Fruit fly (Drosophila melanogaster) whole organism, embryonic: ENCODE measurements around the gene Mlc-c.

ENCODE experiments used
- Awh ChIP-seq: fragments of 200-800 bp; sonication (Bioruptor generic); IDR thresholded peaks from 2 replicates; pipeline ENCODE4, ENCODE4 v1.3.6; 2022; ENCODE audit warnings: missing biosample characterization, missing genetic modification characterization
- BEAF-32 ChIP-seq: fragments of 200-800 bp; sonication (Bioruptor generic); optimal IDR thresholded peaks from 3 replicates; lab custom pipeline; 2017; ENCODE audit warnings: missing biosample characterization, missing genetic modification characterization, mild to moderate bottlenecking, moderate library complexity, missing genetic modification reagents
- CG10274 ChIP-seq: fragments of 200-800 bp; sonication (Bioruptor generic); optimal IDR thresholded peaks from 3 replicates; lab custom pipeline; 2017; ENCODE audit warnings: missing biosample characterization, mild to moderate bottlenecking, missing genetic modification characterization
- CG10565 ChIP-seq: fragments of 200-800 bp; sonication (Bioruptor generic); optimal IDR thresholded peaks from 3 replicates; lab custom pipeline; 2016; ENCODE audit warnings: missing biosample characterization, mild to moderate bottlenecking, missing genetic modification characterization
- CG10959 ChIP-seq: fragments of 200-800 bp; sonication (Bioruptor generic); IDR thresholded peaks from 2 replicates; pipeline ENCODE4 v1.3.6; 2022; ENCODE audit warnings: missing biosample characterization, missing genetic modification characterization
- CG11695 ChIP-seq: fragments of 200-800 bp; sonication (Bioruptor generic); IDR thresholded peaks from 3 replicates; pipeline ENCODE4 v1.3.6; 2022; ENCODE audit warnings: missing biosample characterization, missing genetic modification characterization
- CG12219 ChIP-seq: fragments of 200-800 bp; sonication (Bioruptor generic); optimal IDR thresholded peaks from 3 replicates; lab custom pipeline; 2018; ENCODE audit warnings: missing biosample characterization, mild to moderate bottlenecking, missing genetic modification characterization
- CG15073 ChIP-seq: fragments of 200-800 bp; sonication (Bioruptor generic); optimal IDR thresholded peaks from 2 replicates; lab custom pipeline; 2016; ENCODE audit warnings: missing biosample characterization, missing genetic modification characterization
- CG2875 ChIP-seq: fragments of 200-800 bp; sonication (Bioruptor generic); optimal IDR thresholded peaks from 2 replicates; lab custom pipeline; 2017; ENCODE audit warnings: missing biosample characterization, mild to moderate bottlenecking, missing genetic modification characterization, missing genetic modification reagents
- CG32532 ChIP-seq: fragments of 200-800 bp; sonication (Bioruptor generic); IDR thresholded peaks from 2 replicates; pipeline ENCODE4 v1.3.6; 2022; ENCODE audit warnings: missing biosample characterization, missing genetic modification characterization
- CG34422 ChIP-seq: fragments of 200-800 bp; sonication (Bioruptor generic); IDR thresholded peaks from 3 replicates; pipeline ENCODE4 v1.3.6; 2022; ENCODE audit warnings: missing biosample characterization, missing genetic modification characterization
- CG4328 ChIP-seq: fragments of 200-800 bp; sonication (Bioruptor generic); optimal IDR thresholded peaks from 3 replicates; lab custom pipeline; 2017; ENCODE audit warnings: missing biosample characterization, missing genetic modification reagents, missing genetic modification characterization
- CG6791 ChIP-seq: fragments of 200-800 bp; sonication (Bioruptor generic); IDR thresholded peaks from 3 replicates; pipeline ENCODE4 v1.3.6; 2022; ENCODE audit warnings: missing biosample characterization, missing genetic modification characterization; ENCODE audit not compliant: partially characterized antibody
- CG7357 ChIP-seq: fragments of 200-800 bp; sonication (Bioruptor generic); IDR thresholded peaks from 3 replicates; pipeline ENCODE4 v1.3.6; 2022; ENCODE audit warnings: missing biosample characterization, missing genetic modification characterization
- CG9215 ChIP-seq: fragments of 200-800 bp; sonication (Bioruptor generic); IDR thresholded peaks from 2 replicates; pipeline ENCODE4 v1.3.6; 2022; ENCODE audit warnings: missing biosample characterization, missing genetic modification characterization
- CG9932 ChIP-seq: fragments of 200-800 bp; sonication (Bioruptor generic); IDR thresholded peaks from 2 replicates; pipeline ENCODE4 v1.3.6; 2022; ENCODE audit warnings: missing biosample characterization, missing genetic modification characterization
- Camta ChIP-seq: fragments of 200-800 bp; sonication (Bioruptor generic); optimal IDR thresholded peaks from 2 replicates; lab custom pipeline; 2016; ENCODE audit warnings: missing biosample characterization, missing genetic modification characterization
- Chrac-16 ChIP-seq: fragments of 200-800 bp; sonication (Bioruptor generic); optimal IDR thresholded peaks from 3 replicates; lab custom pipeline; 2016; ENCODE audit warnings: missing biosample characterization, missing genetic modification characterization
- Dp ChIP-seq: fragments of 200-800 bp; sonication (Bioruptor generic); optimal IDR thresholded peaks from 2 replicates; lab custom pipeline; 2018; ENCODE audit warnings: missing biosample characterization, mild to moderate bottlenecking, missing genetic modification characterization, moderate library complexity
- Ets65A ChIP-seq: fragments of 200-800 bp; sonication (Bioruptor generic); peaks from one replicate; lab custom pipeline; 2016; ENCODE audit warnings: missing biosample characterization, missing genetic modification characterization
- H15 ChIP-seq: fragments of 200-800 bp; sonication (Bioruptor generic); IDR thresholded peaks from 3 replicates; pipeline ENCODE4 v1.3.6; 2022; ENCODE audit warnings: missing biosample characterization, missing genetic modification characterization
- Hey ChIP-seq: fragments of 200-800 bp; sonication (Bioruptor generic); optimal IDR thresholded peaks from 3 replicates; lab custom pipeline; 2018; ENCODE audit warnings: missing biosample characterization, mild to moderate bottlenecking, missing genetic modification characterization
- Hr3 ChIP-seq: fragments of 200-800 bp; sonication (Bioruptor generic); optimal IDR thresholded peaks from 3 replicates; lab custom pipeline; 2016; ENCODE audit warnings: missing biosample characterization, missing genetic modification characterization
- Max ChIP-seq: fragments of 200-800 bp; sonication (Bioruptor generic); optimal IDR thresholded peaks from 2 replicates; lab custom pipeline; 2016; ENCODE audit warnings: missing biosample characterization, mild to moderate bottlenecking, missing genetic modification characterization
- Myb ChIP-seq: fragments of 200-800 bp; sonication (Bioruptor generic); optimal IDR thresholded peaks from 2 replicates; lab custom pipeline; 2016; ENCODE audit warnings: missing biosample characterization, missing genetic modification characterization
- NfI ChIP-seq: fragments of 200-800 bp; sonication (Bioruptor generic); optimal IDR thresholded peaks from 3 replicates; lab custom pipeline; 2018; ENCODE audit warnings: missing biosample characterization, mild to moderate bottlenecking, missing genetic modification characterization, moderate library complexity
- Pdp1 ChIP-seq, 2 experiments: fragments of 200-800 bp; sonication (Bioruptor generic); optimal IDR thresholded peaks; 3 replicates each; lab custom pipeline; 2016; ENCODE audit warnings: missing biosample characterization in 2 of 2, missing genetic modification characterization in 2 of 2, mild to moderate bottlenecking in 1 of 2, moderate library complexity in 1 of 2
- Scr ChIP-seq: fragments of 200-800 bp; sonication (Bioruptor generic); IDR thresholded peaks from 2 replicates; pipeline ENCODE4 v1.3.6; 2022; ENCODE audit warnings: missing biosample characterization, missing genetic modification characterization; ENCODE audit not compliant: partially characterized antibody
- Sox100B ChIP-seq: fragments of 200-800 bp; sonication (Bioruptor generic); optimal IDR thresholded peaks from 3 replicates; lab custom pipeline; 2018; ENCODE audit warnings: missing biosample characterization, mild to moderate bottlenecking, missing genetic modification characterization
- Vsx1 ChIP-seq: fragments of 200-800 bp; sonication (Bioruptor generic); optimal IDR thresholded peaks from 2 replicates; lab custom pipeline; 2017; ENCODE audit warnings: missing biosample characterization, mild to moderate bottlenecking, missing genetic modification characterization, missing genetic modification reagents
- ab ChIP-seq: fragments of 200-800 bp; sonication (Bioruptor generic); optimal IDR thresholded peaks from 2 replicates; lab custom pipeline; 2016; ENCODE audit warnings: missing biosample characterization, missing genetic modification characterization
- amos ChIP-seq: fragments of 200-800 bp; sonication (Bioruptor generic); IDR thresholded peaks from 2 replicates; pipeline ENCODE4 v1.3.6; 2022; ENCODE audit warnings: missing biosample characterization, missing genetic modification characterization; ENCODE audit not compliant: partially characterized antibody
- hb ChIP-seq: fragments of 200-800 bp; sonication (Bioruptor generic); IDR thresholded peaks from 3 replicates; pipeline ENCODE4 v1.3.6; 2022; ENCODE audit warnings: missing biosample characterization, missing genetic modification characterization; ENCODE audit not compliant: partially characterized antibody
- inv ChIP-seq: fragments of 200-800 bp; sonication (Bioruptor generic); IDR thresholded peaks from 2 replicates; pipeline ENCODE4 v1.3.6; 2022; ENCODE audit warnings: missing biosample characterization, missing genetic modification characterization; ENCODE audit not compliant: partially characterized antibody
- kay ChIP-seq: fragments of 200-800 bp; sonication (Bioruptor generic); optimal IDR thresholded peaks from 2 replicates; lab custom pipeline; 2016; ENCODE audit warnings: missing biosample characterization, missing genetic modification characterization
- lilli ChIP-seq: fragments of 200-800 bp; sonication (Bioruptor generic); optimal IDR thresholded peaks from 3 replicates; lab custom pipeline; 2016; ENCODE audit warnings: missing biosample characterization, missing genetic modification characterization
- luna ChIP-seq: fragments of 200-800 bp; sonication (Bioruptor generic); optimal IDR thresholded peaks from 2 replicates; lab custom pipeline; 2016; ENCODE audit warnings: missing biosample characterization, missing genetic modification characterization
- nerfin-2 ChIP-seq: fragments of 200-800 bp; sonication (Bioruptor generic); IDR thresholded peaks from 2 replicates; pipeline ENCODE4 v1.3.6; 2022; ENCODE audit warnings: missing biosample characterization, missing genetic modification characterization; ENCODE audit not compliant: partially characterized antibody
- psq ChIP-seq: fragments of 200-800 bp; sonication (Bioruptor generic); optimal IDR thresholded peaks from 2 replicates; lab custom pipeline; 2017; ENCODE audit warnings: missing biosample characterization, missing genetic modification characterization
- ranshi ChIP-seq: fragments of 200-800 bp; sonication (Bioruptor generic); IDR thresholded peaks from 2 replicates; pipeline ENCODE4 v1.3.6; 2022; ENCODE audit warnings: missing biosample characterization, missing genetic modification characterization
- salm ChIP-seq: fragments of 200-800 bp; sonication (Bioruptor generic); optimal IDR thresholded peaks from 2 replicates; lab custom pipeline; 2018; ENCODE audit warnings: missing biosample characterization, mild to moderate bottlenecking, missing genetic modification characterization
- sd ChIP-seq: fragments of 200-800 bp; sonication (Bioruptor generic); optimal IDR thresholded peaks from 3 replicates; lab custom pipeline; 2018; ENCODE audit warnings: missing biosample characterization, mild to moderate bottlenecking, missing genetic modification characterization, moderate library complexity
- sob ChIP-seq: fragments of 200-800 bp; sonication (Bioruptor generic); IDR thresholded peaks from 2 replicates; pipeline ENCODE4 v1.3.6; 2022; ENCODE audit warnings: missing biosample characterization, missing genetic modification characterization
- toy ChIP-seq: fragments of 200-800 bp; sonication (Bioruptor generic); IDR thresholded peaks from 2 replicates; pipeline ENCODE4 v1.3.6; 2022; ENCODE audit warnings: missing biosample characterization, missing genetic modification characterization
- wek ChIP-seq: fragments of 200-800 bp; sonication (Bioruptor generic); optimal IDR thresholded peaks from 3 replicates; lab custom pipeline; 2018; ENCODE audit warnings: missing biosample characterization, mild to moderate bottlenecking, missing genetic modification characterization, moderate library complexity

Gene Mlc-c

dm6 chrX:5618562-5618961 lies 3.8 kb downstream of the Mlc-c start, which contains the start of gene RhoGAP5A (continued):
- TF ChIP-seq Dp (GFP tag; lab: Kevin White, UChicago) (peak; percentile 50), Chrac-16 (GFP tag; lab: Kevin White, UChicago) (no peak), sd (tag; lab: Kevin White, UChicago) (peak; percentile 72), Ets65A (GFP tag; lab: Kevin White, UChicago) (peak; percentile 61), Sox100B (GFP tag; lab: Kevin White, UChicago) (no peak), Vsx1 (GFP tag; lab: Kevin White, UChicago) (peak; percentile 92)

- TF ChIP-seq inv (GFP tag; lab: Robert Waterston, UW), result no peak
- TF ChIP-seq, all 482 proteins: peak for 0
These were observed 6.1 kb downstream of the Mlc-c start, which contains the start of gene CG34434 for dm6 chrX:5616270-5616669. Gene CG34434 (minus strand): TSS chrX:5616370.

dm6 chrX:5614367-5614766 lies 8.0 kb downstream of the Mlc-c start, which contains the start of gene CG34435:
Gene CG34435 (minus strand): TSS chrX:5614467.
- TF ChIP-seq toy (no peak), CG9932 (GFP tag; lab: Robert Waterston, UW) (no peak), NfI (GFP tag; lab: Kevin White, UChicago) (no peak), kay (no peak), Hr3 (GFP tag; lab: Kevin White, UChicago) (no peak), Scr (GFP tag; lab: Robert Waterston, UW) (no peak), salm (no peak), CG10565 (GFP tag; lab: Kevin White, UChicago) (no peak), wek (GFP tag; lab: Kevin White, UChicago) (no peak), CG12219 (GFP tag; lab: Kevin White, UChicago) (no peak), H15 (GFP tag; lab: Robert Waterston, UW) (no peak)

dm6 chrX:5612977-5613376 lies 9.4 kb downstream of the Mlc-c start:
- TF ChIP-seq CG34422 (GFP tag; lab: Robert Waterston, UW) (peak; percentile 25; the same call in 1 of the 3 replicates), lilli (no peak), CG10274 (no peak), amos (GFP tag; lab: Robert Waterston, UW) (peak; percentile 86), CG2875 (GFP tag; lab: Kevin White, UChicago) (no peak), Max (GFP tag; lab: Kevin White, UChicago) (no peak), Pdp1 (GFP tag; optimal IDR thresholded peaks at IDR 0.05; lab: Kevin White, UChicago) (peak in 1 of 2 experiments; percentile 11), luna (no peak), CG9215 (GFP tag; lab: Robert Waterston, UW) (peak; percentile 13; the same call in 1 of the 2 replicates), ab (GFP tag; lab: Kevin White, UChicago) (no peak), ranshi (GFP tag; lab: Robert Waterston, UW) (no peak), CG11695 (GFP tag; lab: Robert Waterston, UW) (no peak), nerfin-2 (GFP tag; lab: Robert Waterston, UW) (no peak), Dp (GFP tag; lab: Kevin White, UChicago) (peak; percentile 4), sob (GFP tag; lab: Robert Waterston, UW) (peak; percentile 18; the same call in 1 of the 2 replicates), psq (GFP tag; lab: Kevin White, UChicago) (no peak), Awh (GFP tag; lab: Robert Waterston, UW) (no peak), CG10959 (GFP tag; lab: Robert Waterston, UW) (no peak), hb (GFP tag; lab: Robert Waterston, UW) (no peak; the same call in 2 of the 3 replicates), BEAF-32 (GFP tag; lab: Kevin White, UChicago) (no peak), Hey (tag; lab: Kevin White, UChicago) (no peak), CG4328 (no peak), CG6791 (peak; percentile 64; the same call in 2 of the 3 replicates), CG15073 (no peak), Myb (GFP tag; lab: Kevin White, UChicago) (peak; percentile 88), CG32532 (GFP tag; lab: Robert Waterston, UW) (peak; percentile 39), CG7357 (GFP tag; lab: Robert Waterston, UW) (no peak), Camta (GFP tag; lab: Kevin White, UChicago) (no peak)
